Worm (Caenorhabditis elegans): ENCODE data around the gene C05D12.3.
"Not testable (repeated sequence)": the region's sequence is repeated elsewhere in the genome, so short reads cannot be mapped to it uniquely, and the experiment has no call there.

The C05D12.3 gene

ce11 chrII:11424032-11424431 lies 1.0 kb upstream of the C05D12.3 start:
- no peak for TF ChIP-seq unc-62 (GFP tag; optimal IDR thresholded peaks at IDR 0.05)

ce11 chrII:11427322-11427721 lies 2.3 kb downstream of the C05D12.3 start:
- TF ChIP-seq unc-62 (GFP tag; optimal IDR thresholded peaks at IDR 0.05), result no peak

- TF ChIP-seq unc-62 (GFP tag; optimal IDR thresholded peaks at IDR 0.05), result no peak
Observed at ce11 chrII:11428599-11428998, 3.5 kb downstream of the C05D12.3 start.

- no peak for TF ChIP-seq unc-62 (GFP tag; optimal IDR thresholded peaks at IDR 0.05)
Observed at ce11 chrII:11431584-11431983, 6.5 kb downstream of the C05D12.3 start, which contains the start of gene C05D12.4. Gene C05D12.4, plus strand, starts transcription at chrII:11431884.

- no peak for TF ChIP-seq unc-62 (GFP tag; optimal IDR thresholded peaks at IDR 0.05)
Observed at ce11 chrII:11433942-11434341, 8.9 kb downstream of the C05D12.3 start, which contains the start of gene C05D12.5. Gene C05D12.5, plus strand, starts transcription at chrII:11434242.

ce11 chrII:11438417-11438816 lies 13.4 kb downstream of the C05D12.3 start, which contains the start of gene vha-6:
Gene vha-6, minus strand, starts transcription at chrII:11438452.
- TF ChIP-seq unc-62 (GFP tag; optimal IDR thresholded peaks at IDR 0.05), result no peak

- TF ChIP-seq unc-62 (GFP tag; optimal IDR thresholded peaks at IDR 0.05), result no peak
Observed at ce11 chrII:11440265-11440664, 15.2 kb downstream of the C05D12.3 start, which contains the start of gene VW02B12L.2. Gene VW02B12L.2, minus strand, starts transcription at chrII:11440329.

- not testable (repeated sequence) for TF ChIP-seq unc-62 (GFP tag; optimal IDR thresholded peaks at IDR 0.05)
Observed at ce11 chrII:11442425-11442824, 17.4 kb downstream of the C05D12.3 start, which contains the start of gene ebp-2. Gene ebp-2, plus strand, starts transcription at chrII:11442725.

- no peak for TF ChIP-seq unc-62 (GFP tag; optimal IDR thresholded peaks at IDR 0.05)
Observed at ce11 chrII:11443128-11443527, 18.1 kb downstream of the C05D12.3 start.

- TF ChIP-seq unc-62 (GFP tag; optimal IDR thresholded peaks at IDR 0.05), result no peak
Observed at ce11 chrII:11443862-11444261, 18.8 kb downstream of the C05D12.3 start, which contains the start of gene adbp-1. Gene adbp-1, plus strand, starts transcription at chrII:11444162.

- TF ChIP-seq unc-62 (GFP tag; optimal IDR thresholded peaks at IDR 0.05), result no peak
Observed at ce11 chrII:11444973-11445372, 19.9 kb downstream of the C05D12.3 start, which contains the start of gene W02B12.13. Gene W02B12.13, plus strand, starts transcription at chrII:11445273.

- TF ChIP-seq unc-62 (GFP tag; optimal IDR thresholded peaks at IDR 0.05), result no peak
Observed at ce11 chrII:11448753-11449152, 23.7 kb downstream of the C05D12.3 start, which contains the start of gene W02B12.1. Gene W02B12.1, plus strand, starts transcription at chrII:11449021.

- TF ChIP-seq unc-62 (GFP tag; optimal IDR thresholded peaks at IDR 0.05), result no peak
Observed at ce11 chrII:11450882-11451281, 25.8 kb downstream of the C05D12.3 start.

- TF ChIP-seq unc-62 (GFP tag; optimal IDR thresholded peaks at IDR 0.05), result no peak
Observed at ce11 chrII:11451738-11452137, 26.7 kb downstream of the C05D12.3 start.

- TF ChIP-seq unc-62 (GFP tag; optimal IDR thresholded peaks at IDR 0.05), result no peak
Observed at ce11 chrII:11452498-11453005, 27.5 kb downstream of the C05D12.3 start, which contains the start of gene rsp-2. Gene rsp-2, minus strand, starts transcription at chrII:11452955.

- TF ChIP-seq unc-62 (GFP tag; optimal IDR thresholded peaks at IDR 0.05), result no peak
Observed at ce11 chrII:11453025-11453424, 28.0 kb downstream of the C05D12.3 start, which contains the start of gene rsp-1. Gene rsp-1, plus strand, starts transcription at chrII:11453362.

- TF ChIP-seq unc-62 (GFP tag; optimal IDR thresholded peaks at IDR 0.05), result no peak
Observed at ce11 chrII:11453639-11454038, 28.6 kb downstream of the C05D12.3 start.
